Worm (Caenorhabditis elegans): ENCODE data around the gene spig-5.
A peak's percentile ranks its signal among the peaks of the same experiment; 100 is the strongest.

Gene spig-5

ce11 chrV:14317204-14317603 is 8.9 kb downstream of the spig-5 start:
- TF ChIP-seq eyg-1 (tag; optimal IDR thresholded peaks at IDR 0.05) (no peak), pha-4 (tag; optimal IDR thresholded peaks at IDR 0.05) (no peak)

ce11 chrV:14317621-14318020 is 9.4 kb downstream of the spig-5 start:
- TF ChIP-seq ets-4 (tag; optimal IDR thresholded peaks at IDR 0.05) (no peak), nhr-11 (tag; optimal IDR thresholded peaks at IDR 0.05) (no peak), eyg-1 (tag; optimal IDR thresholded peaks at IDR 0.05) (no peak), dmd-4 (tag; optimal IDR thresholded peaks at IDR 0.05; ENCODE audit: borderline replicate concordance) (no peak), pros-1 (tag; optimal IDR thresholded peaks at IDR 0.05) (no peak), ceh-6 (GFP tag; optimal IDR thresholded peaks at IDR 0.05) (no peak), odd-2 (tag; optimal IDR thresholded peaks at IDR 0.05) (no peak), sox-2 (GFP tag; IDR thresholded peaks at IDR 0.05) (no peak), Y22D7AL.16 (tag; optimal IDR thresholded peaks at IDR 0.05) (no peak), hlh-13 (GFP tag; optimal IDR thresholded peaks at IDR 0.05) (no peak), npax-4 (tag; optimal IDR thresholded peaks at IDR 0.05) (no peak)

ce11 chrV:14319101-14319781 is 11.0 kb downstream of the spig-5 start, which contains the start of gene F47B8.13:
Gene F47B8.13 (minus strand): TSS chrV:14319731.
- no peak for TF ChIP-seq K09A11.1 (tag; optimal IDR thresholded peaks at IDR 0.05; ENCODE audit: insufficient read depth)
- TF ChIP-seq hlh-15 (tag; optimal IDR thresholded peaks at IDR 0.05), result no peak
- no peak for TF ChIP-seq odd-2 (tag; optimal IDR thresholded peaks at IDR 0.05)
- TF ChIP-seq mec-3 (tag; optimal IDR thresholded peaks at IDR 0.05; ENCODE audit: borderline replicate concordance), result peak; percentile 76
- peak; percentile 22 for TF ChIP-seq C08G9.2 (tag; optimal IDR thresholded peaks at IDR 0.05)

ce11 chrV:14320246-14320645 is 12.0 kb downstream of the spig-5 start, which contains the start of gene F47B8.14:
Gene F47B8.14 (plus strand): TSS chrV:14320546.
- no peak for TF ChIP-seq unc-86 (tag; optimal IDR thresholded peaks at IDR 0.05)
- no peak for TF ChIP-seq pros-1 (tag; optimal IDR thresholded peaks at IDR 0.05)
- no peak for TF ChIP-seq C08G9.2 (tag; optimal IDR thresholded peaks at IDR 0.05)
- no peak for TF ChIP-seq hlh-15 (tag; optimal IDR thresholded peaks at IDR 0.05)
- no peak for TF ChIP-seq ceh-9 (tag; optimal IDR thresholded peaks at IDR 0.05)
- TF ChIP-seq hlh-8 (tag; optimal IDR thresholded peaks at IDR 0.05), result no peak
- no peak for TF ChIP-seq sdc-2 (tag; optimal IDR thresholded peaks at IDR 0.05)
- TF ChIP-seq eyg-1 (tag; optimal IDR thresholded peaks at IDR 0.05), result no peak
- TF ChIP-seq ceh-2 (tag; optimal IDR thresholded peaks at IDR 0.05), result no peak
- no peak for TF ChIP-seq madf-2 (tag; optimal IDR thresholded peaks at IDR 0.05)
- TF ChIP-seq pag-3 (tag; optimal IDR thresholded peaks at IDR 0.05; ENCODE audit: borderline replicate concordance), result no peak
- TF ChIP-seq ceh-6 (GFP tag; optimal IDR thresholded peaks at IDR 0.05), result no peak
- no peak for TF ChIP-seq pax-1 (tag; optimal IDR thresholded peaks at IDR 0.05)
- TF ChIP-seq nhr-11 (tag; optimal IDR thresholded peaks at IDR 0.05), result no peak

- no peak for TF ChIP-seq nfya-1 (tag; optimal IDR thresholded peaks at IDR 0.05)
- TF ChIP-seq lin-11 (tag; optimal IDR thresholded peaks at IDR 0.05), result no peak
- peak; percentile 28 for TF ChIP-seq ceh-9 (tag; optimal IDR thresholded peaks at IDR 0.05)
- TF ChIP-seq nhr-11 (tag; optimal IDR thresholded peaks at IDR 0.05), result no peak
- TF ChIP-seq syd-9 (tag; optimal IDR thresholded peaks at IDR 0.05), result no peak
- peak; percentile 78 for TF ChIP-seq elt-4 (tag; optimal IDR thresholded peaks at IDR 0.05)
- TF ChIP-seq C38D4.7 (GFP tag; optimal IDR thresholded peaks at IDR 0.05), result no peak
- no peak for TF ChIP-seq unc-3 (GFP tag; conservative IDR thresholded peaks at IDR 0.05)
- no peak for TF ChIP-seq unc-3 (tag; optimal IDR thresholded peaks at IDR 0.05)
- TF ChIP-seq sdc-2 (tag; optimal IDR thresholded peaks at IDR 0.05), result no peak
- no peak for TF ChIP-seq ceh-22 (tag; optimal IDR thresholded peaks at IDR 0.05)
Observed at ce11 chrV:14320730-14321319, 12.6 kb downstream of the spig-5 start.
